Fruit fly (Drosophila melanogaster) whole organism, embryonic: ENCODE measurements around the gene bero.

Source experiments
- Ada2b ChIP-seq: fragments of 200-800 bp; sonication (Bioruptor generic); IDR thresholded peaks from 2 replicates; pipeline ENCODE4 v1.3.6; 2022; ENCODE audit warnings: missing biosample characterization, missing genetic modification characterization
- CG16813 ChIP-seq: fragments of 200-800 bp; sonication (Bioruptor generic); IDR thresholded peaks from 3 replicates; pipeline ENCODE4 v1.3.6; 2022; ENCODE audit warnings: missing biosample characterization, missing genetic modification characterization; ENCODE audit not compliant: partially characterized antibody
- CG17186 ChIP-seq: fragments of 200-800 bp; sonication (Bioruptor generic); optimal IDR thresholded peaks from 3 replicates; lab custom pipeline; 2017; ENCODE audit warnings: missing biosample characterization, missing genetic modification reagents, missing genetic modification characterization
- CG18476 ChIP-seq: fragments of 200-800 bp; sonication (Bioruptor generic); optimal IDR thresholded peaks from 2 replicates; lab custom pipeline; 2016; ENCODE audit warnings: missing biosample characterization, mild to moderate bottlenecking, missing genetic modification characterization
- CG6683 ChIP-seq: fragments of 200-800 bp; sonication (Bioruptor generic); optimal IDR thresholded peaks from 2 replicates; lab custom pipeline; 2017; ENCODE audit warnings: missing biosample characterization, mild to moderate bottlenecking, missing genetic modification characterization, missing genetic modification reagents
- Dek ChIP-seq: fragments of 200-800 bp; sonication (Bioruptor generic); optimal IDR thresholded peaks from 3 replicates; lab custom pipeline; 2019; ENCODE audit warnings: missing biosample characterization, mild to moderate bottlenecking, missing genetic modification characterization, moderate library complexity
- Hey ChIP-seq: fragments of 200-800 bp; sonication (Bioruptor generic); optimal IDR thresholded peaks from 3 replicates; lab custom pipeline; 2018; ENCODE audit warnings: missing biosample characterization, mild to moderate bottlenecking, missing genetic modification characterization
- Hsf ChIP-seq: fragments of 200-800 bp; sonication (Bioruptor generic); optimal IDR thresholded peaks from 3 replicates; lab custom pipeline; 2016; ENCODE audit warnings: missing biosample characterization, missing genetic modification characterization
- ash1 ChIP-seq: fragments of 200-800 bp; sonication (Bioruptor generic); optimal IDR thresholded peaks from 2 replicates; lab custom pipeline; 2018; ENCODE audit warnings: missing biosample characterization, mild to moderate bottlenecking, missing genetic modification characterization
- croc ChIP-seq: fragments of 200-800 bp; sonication (Bioruptor generic); conservative IDR thresholded peaks from 3 replicates; pipeline ENCODE4 v1.3.6; 2022; ENCODE audit warnings: missing biosample characterization, missing genetic modification characterization
- exex ChIP-seq: fragments of 200-800 bp; sonication (Bioruptor generic); optimal IDR thresholded peaks from 4 replicates; lab custom pipeline; 2018; ENCODE audit warnings: missing biosample characterization, mild to moderate bottlenecking, missing genetic modification characterization, moderate library complexity
- inv ChIP-seq: fragments of 200-800 bp; sonication (Bioruptor generic); IDR thresholded peaks from 2 replicates; pipeline ENCODE4 v1.3.6; 2022; ENCODE audit warnings: missing biosample characterization, missing genetic modification characterization; ENCODE audit not compliant: partially characterized antibody
- ssp ChIP-seq: fragments of 200-800 bp; sonication (Bioruptor generic); IDR thresholded peaks from 2 replicates; pipeline ENCODE4 v1.3.6; 2022; ENCODE audit warnings: missing biosample characterization, missing genetic modification characterization

dm6 chr2L:20837885-20838284 lies 20.6 kb upstream of the bero start, which contains the start of gene Spn38F:
- no peak for TF ChIP-seq croc (GFP tag; lab: Robert Waterston, UW)
- no peak for TF ChIP-seq Hey (tag; lab: Kevin White, UChicago)
- no peak for TF ChIP-seq ash1 (GFP tag; lab: Kevin White, UChicago)
- no peak for TF ChIP-seq exex (tag; lab: Kevin White, UChicago)
- TF ChIP-seq CG6683 (GFP tag; lab: Kevin White, UChicago), result no peak
- no peak for TF ChIP-seq CG16813
- no peak for TF ChIP-seq Ada2b
- TF ChIP-seq CG18476 (GFP tag; lab: Kevin White, UChicago), result no peak
- TF ChIP-seq Dek (tag; lab: Kevin White, UChicago), result no peak
- no peak for TF ChIP-seq ssp
- TF ChIP-seq inv (GFP tag; lab: Robert Waterston, UW), result no peak
- no peak for TF ChIP-seq Hsf (GFP tag; lab: Kevin White, UChicago)
- no peak for TF ChIP-seq CG17186 (GFP tag; lab: Kevin White, UChicago)
